Worm (Caenorhabditis elegans) whole organism, L3 larva: ENCODE results near the gene C24D10.4.

Experiments
- aly-2 ChIP-seq: fragments of 150-350 bp; optimal IDR thresholded peaks from 2 replicates; lab custom pipeline; 2014; ENCODE audit warnings: missing biosample characterization, missing genetic modification characterization
- ceh-28 ChIP-seq: fragments of 150-350 bp; optimal IDR thresholded peaks from 2 replicates; lab custom pipeline; 2014; ENCODE audit warnings: missing biosample characterization, missing genetic modification reagents, missing genetic modification characterization
- fkh-10 ChIP-seq: sonication (generic microtip); optimal IDR thresholded peaks from 2 replicates; lab custom pipeline; 2017; ENCODE audit warnings: missing biosample characterization, missing genetic modification reagents, missing genetic modification characterization
- jun-1 ChIP-seq: fragments of 150-350 bp; optimal IDR thresholded peaks from 2 replicates; lab custom pipeline; 2014; ENCODE audit warnings: missing biosample characterization, missing genetic modification reagents, missing genetic modification characterization
- nhr-11 ChIP-seq: fragments of 150-350 bp; optimal IDR thresholded peaks from 2 replicates; lab custom pipeline; 2014; ENCODE audit warnings: missing biosample characterization, missing genetic modification characterization
- nhr-237 ChIP-seq: fragments of 150-350 bp; optimal IDR thresholded peaks from 2 replicates; lab custom pipeline; 2014; ENCODE audit warnings: missing biosample characterization, missing genetic modification characterization

DNA sequence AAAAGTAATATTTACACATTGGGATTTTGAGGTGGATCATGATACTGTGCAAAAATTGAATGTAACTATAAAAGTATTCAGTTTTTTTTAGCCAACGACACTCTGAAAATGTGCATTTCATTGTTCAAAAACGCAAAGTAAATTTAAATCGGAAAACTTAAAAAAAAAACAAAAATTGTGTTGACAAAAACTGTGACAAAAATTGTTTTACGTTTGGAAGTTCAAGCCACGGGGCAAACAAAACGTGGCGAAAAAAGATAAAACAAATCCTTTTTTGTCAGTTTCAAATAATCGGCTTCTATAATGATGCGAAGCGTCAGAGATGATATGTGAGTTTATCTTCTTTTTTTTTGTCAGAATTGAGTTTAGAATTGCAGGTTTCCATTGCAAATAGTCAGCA lies 48.8 kb upstream of the C24D10.4 start, which contains the start of gene AC7.3:
- TF ChIP-seq fkh-10 (GFP tag; lab: Kevin White, UChicago) (no peak), nhr-237 (tag; lab: Kevin White, UChicago) (no peak), ceh-28 (tag; lab: Kevin White, UChicago) (no peak), nhr-11 (tag; lab: Kevin White, UChicago) (no peak), aly-2 (no peak), jun-1 (tag; lab: Kevin White, UChicago) (no peak)
